Worm (Caenorhabditis elegans) whole organism, L4 larva: Measurements from ENCODE around the gene sams-5.
A peak's percentile ranks its signal among the peaks of the same experiment; 100 is the strongest.

Experiments
- D1046.2 ChIP-seq: fragments of 200-800 bp; sonication (Bioruptor generic); IDR thresholded peaks from 2 replicates; pipeline ENCODE4 v1.3.6; 2022; ENCODE audit warnings: missing genetic modification characterization, missing compliant biosample characterization
- F26F4.8 ChIP-seq: fragments of 200-800 bp; sonication (Bioruptor generic); conservative IDR thresholded peaks from 2 replicates; pipeline ENCODE4 v1.3.6; 2022; ENCODE audit warnings: missing genetic modification characterization, missing compliant biosample characterization
- R02D3.7 ChIP-seq: fragments of 150-350 bp; sonication (generic microtip); optimal IDR thresholded peaks from 3 replicates; lab custom pipeline; 2014; ENCODE audit warnings: missing biosample characterization, missing genetic modification characterization
- Y105C5A.15 ChIP-seq: fragments of 200-800 bp; sonication (Bioruptor generic); IDR thresholded peaks from 2 replicates; pipeline ENCODE4 v1.3.6; 2022; ENCODE audit warnings: missing genetic modification characterization, missing compliant biosample characterization
- Y48G9A.11 ChIP-seq: fragments of 200-800 bp; sonication (Bioruptor generic); IDR thresholded peaks from 2 replicates; pipeline ENCODE4 v1.3.6; 2022; ENCODE audit warnings: missing genetic modification reagents, missing genetic modification characterization, missing compliant biosample characterization
- Y5F2A.4 ChIP-seq: fragments of 200-800 bp; sonication (Bioruptor generic); optimal IDR thresholded peaks from 2 replicates; lab custom pipeline; 2018; ENCODE audit warnings: mild to moderate bottlenecking, missing genetic modification characterization, missing compliant biosample characterization
- ZK337.2 ChIP-seq: fragments of 200-800 bp; sonication (Bioruptor generic); IDR thresholded peaks from 2 replicates; pipeline ENCODE4 v1.3.6; 2022; ENCODE audit warnings: missing genetic modification reagents, missing genetic modification characterization, missing compliant biosample characterization
- aha-1 ChIP-seq: fragments of 150-350 bp; peaks from one replicate; lab custom pipeline; 2014; ENCODE audit warnings: missing biosample characterization, missing genetic modification characterization
- ceh-44 ChIP-seq: fragments of 200-800 bp; sonication (Bioruptor generic); IDR thresholded peaks from 2 replicates; pipeline ENCODE4 v1.3.6; 2022; ENCODE audit warnings: missing genetic modification reagents, missing genetic modification characterization, missing compliant biosample characterization
- ceh-62 ChIP-seq: sonication (generic microtip); optimal IDR thresholded peaks from 2 replicates; lab custom pipeline; 2017; ENCODE audit warnings: missing biosample characterization, missing genetic modification characterization
- ces-1 ChIP-seq: fragments of 150-350 bp; sonication (generic microtip); optimal IDR thresholded peaks from 4 replicates; lab custom pipeline; 2014; ENCODE audit warnings: missing biosample characterization, missing genetic modification reagents, missing genetic modification characterization
- cey-2 ChIP-seq: sonication (generic microtip); optimal IDR thresholded peaks from 3 replicates; lab custom pipeline; 2017; ENCODE audit warnings: missing genetic modification characterization, mild to moderate bottlenecking, missing compliant biosample characterization, antibody characterized with exemption, borderline replicate concordance; ENCODE audit not compliant: insufficient read depth
- daf-12 ChIP-seq: fragments of 150-350 bp; optimal IDR thresholded peaks from 2 replicates; lab custom pipeline; 2014; ENCODE audit warnings: missing biosample characterization, missing genetic modification reagents, missing genetic modification characterization
- daf-8 ChIP-seq: fragments of 200-800 bp; sonication (Bioruptor generic); IDR thresholded peaks from 2 replicates; pipeline ENCODE4 v1.3.6; 2022; ENCODE audit warnings: missing genetic modification characterization, missing compliant biosample characterization
- dpl-1 ChIP-seq: fragments of 150-350 bp; optimal IDR thresholded peaks from 2 replicates; lab custom pipeline; 2014; ENCODE audit warnings: missing biosample characterization, missing genetic modification reagents, missing genetic modification characterization
- duxl-1 ChIP-seq: sonication (generic microtip); optimal IDR thresholded peaks from 2 replicates; lab custom pipeline; 2016; ENCODE audit warnings: mild to moderate bottlenecking, missing genetic modification characterization, moderate library complexity, missing compliant biosample characterization; ENCODE audit not compliant: poor library complexity
- egl-27 ChIP-seq: sonication (generic microtip); optimal IDR thresholded peaks from 3 replicates; lab custom pipeline; 2017; ENCODE audit warnings: missing biosample characterization, missing genetic modification reagents, missing genetic modification characterization
- hmg-1.1 ChIP-seq: fragments of 200-800 bp; sonication (Bioruptor generic); IDR thresholded peaks from 2 replicates; pipeline ENCODE4 v1.3.6; 2022; ENCODE audit warnings: missing genetic modification reagents, missing genetic modification characterization, missing compliant biosample characterization
- lim-7 ChIP-seq: fragments of 200-800 bp; sonication (Bioruptor generic); IDR thresholded peaks from 2 replicates; pipeline ENCODE4 v1.3.6; 2022; ENCODE audit warnings: missing genetic modification characterization, missing compliant biosample characterization
- mdl-1 ChIP-seq, 2 experiments: fragments of 150-350 bp in 1 of 2; sonication (generic microtip) in 1 of 2; optimal IDR thresholded peaks; 2 replicates each; lab custom pipeline; 2014 to 2017; ENCODE audit warnings: missing biosample characterization in 2 of 2, missing genetic modification characterization in 2 of 2
- nhr-10 ChIP-seq: fragments of 150-350 bp; optimal IDR thresholded peaks from 2 replicates; lab custom pipeline; 2014; ENCODE audit warnings: missing biosample characterization, missing genetic modification characterization
- nhr-102 ChIP-seq: sonication (generic microtip); optimal IDR thresholded peaks from 2 replicates; lab custom pipeline; 2016; ENCODE audit warnings: mild to moderate bottlenecking, missing genetic modification characterization, moderate library complexity, missing compliant biosample characterization
- nhr-48 ChIP-seq: sonication (generic microtip); optimal IDR thresholded peaks from 2 replicates; lab custom pipeline; 2016; ENCODE audit warnings: mild to moderate bottlenecking, missing genetic modification characterization, missing compliant biosample characterization
- pha-4 ChIP-seq, 2 experiments: fragments of 150-350 bp in 1 of 2; fragments of 200-800 bp in 1 of 2; sonication (Bioruptor generic) in 1 of 2; IDR thresholded peaks in 1 of 2; optimal IDR thresholded peaks in 1 of 2; 2 replicates each; pipeline versions ENCODE4 v1.3.6 to Lab custom; 2014 to 2022; ENCODE audit warnings: missing genetic modification characterization in 2 of 2, missing genetic modification reagents in 2 of 2, missing biosample characterization in 1 of 2, missing compliant biosample characterization in 1 of 2
- php-3 ChIP-seq: fragments of 200-800 bp; sonication (Bioruptor generic); IDR thresholded peaks from 2 replicates; pipeline ENCODE4 v1.3.6; 2022; ENCODE audit warnings: missing genetic modification reagents, missing genetic modification characterization, missing compliant biosample characterization
- pqm-1 ChIP-seq: sonication (generic microtip); optimal IDR thresholded peaks from 2 replicates; lab custom pipeline; 2017; ENCODE audit warnings: missing biosample characterization, missing genetic modification characterization
- sdz-12 ChIP-seq: fragments of 200-800 bp; sonication (Bioruptor generic); optimal IDR thresholded peaks from 2 replicates; lab custom pipeline; 2018; ENCODE audit warnings: mild to moderate bottlenecking, missing genetic modification characterization, missing compliant biosample characterization
- spr-3 ChIP-seq: fragments of 200-800 bp; sonication (Bioruptor generic); optimal IDR thresholded peaks from 2 replicates; lab custom pipeline; 2018; ENCODE audit warnings: mild to moderate bottlenecking, missing genetic modification characterization, missing compliant biosample characterization
- unc-130 ChIP-seq: sonication (generic microtip); optimal IDR thresholded peaks from 2 replicates; lab custom pipeline; 2016; ENCODE audit warnings: missing genetic modification reagents, missing genetic modification characterization, missing compliant biosample characterization
- unc-39 ChIP-seq: sonication (generic microtip); optimal IDR thresholded peaks from 2 replicates; lab custom pipeline; 2017; ENCODE audit warnings: missing biosample characterization, missing genetic modification characterization
- unc-62 ChIP-seq, 3 experiments: fragments of 150-350 bp in 1 of 3; sonication (generic microtip); optimal IDR thresholded peaks in 2 of 3; peaks in 1 of 3; 1 replicate in 1 of 3; 2 replicates in 2 of 3; lab custom pipeline; 2014 to 2017; ENCODE audit warnings: missing biosample characterization in 3 of 3, missing genetic modification characterization in 3 of 3, missing genetic modification reagents in 3 of 3, missing genotype in 1 of 3
- zag-1 ChIP-seq: fragments of 150-350 bp; optimal IDR thresholded peaks from 2 replicates; lab custom pipeline; 2014; ENCODE audit warnings: missing biosample characterization, missing genetic modification characterization
- zfp-2 ChIP-seq: sonication (generic microtip); optimal IDR thresholded peaks from 2 replicates; lab custom pipeline; 2016; ENCODE audit warnings: mild to moderate bottlenecking, missing genetic modification characterization, missing compliant biosample characterization
- zip-11 ChIP-seq: fragments of 200-800 bp; sonication (Bioruptor generic); IDR thresholded peaks from 2 replicates; pipeline ENCODE4 v1.3.6; 2022; ENCODE audit warnings: missing genetic modification characterization, missing compliant biosample characterization

Gene sams-5

ce11 chrIV:6269346-6269745 lies 10.0 kb downstream of the sams-5 start, which contains the start of gene srv-30:
Gene srv-30 (minus strand): TSS chrIV:6269446.
- TF ChIP-seq unc-62 (GFP tag; optimal IDR thresholded peaks at IDR 0.05 in 1 of 2; lab: Kevin White, UChicago) (peak in 1 of 2 experiments; percentile 42), unc-62 (tag; optimal IDR thresholded peaks at IDR 0.05; lab: Kevin White, UChicago) (no peak), nhr-10 (tag; lab: Kevin White, UChicago) (no peak), D1046.2 (GFP tag; lab: Robert Waterston, UW) (no peak), duxl-1 (tag; lab: Kevin White, UChicago) (no peak), egl-27 (tag; lab: Kevin White, UChicago) (no peak), ZK337.2 (GFP tag; lab: Robert Waterston, UW) (no peak), spr-3 (GFP tag; lab: Kevin White, UChicago) (no peak), pqm-1 (tag; lab: Kevin White, UChicago) (no peak), cey-2 (tag; lab: Kevin White, UChicago) (no peak)
- TF ChIP-seq, all 104 proteins: peak for 1

ce11 chrIV:6266499-6266898 lies 12.8 kb downstream of the sams-5 start, which contains the start of gene srv-29:
Gene srv-29 (minus strand): TSS chrIV:6266599.
- no peak for TF ChIP-seq ceh-62
- TF ChIP-seq ces-1 (GFP tag; lab: Kevin White, UChicago) = no peak
- TF ChIP-seq pha-4 (GFP tag; IDR thresholded peaks at IDR 0.05; lab: Robert Waterston, UW) = no peak
- no peak for TF ChIP-seq pha-4 (tag; optimal IDR thresholded peaks at IDR 0.05; lab: Kevin White, UChicago)
- TF ChIP-seq unc-130 (GFP tag; lab: Kevin White, UChicago) = no peak
- TF ChIP-seq unc-39 = no peak
- TF ChIP-seq Y48G9A.11 = no peak
- no peak for TF ChIP-seq hmg-1.1
- TF ChIP-seq F26F4.8 = no peak

ce11 chrIV:6263244-6263643 lies 16.1 kb downstream of the sams-5 start, which contains the start of gene srv-28:
Gene srv-28 (minus strand): TSS chrIV:6263344.
- peak in 1 of 2 experiments; percentile 33 for TF ChIP-seq unc-62 (GFP tag; optimal IDR thresholded peaks at IDR 0.05 in 1 of 2; lab: Kevin White, UChicago)
- TF ChIP-seq unc-62 (tag; optimal IDR thresholded peaks at IDR 0.05; lab: Kevin White, UChicago) = no peak
- TF ChIP-seq ceh-44 = no peak
- TF ChIP-seq dpl-1 (GFP tag; lab: Kevin White, UChicago) = no peak
- peak; percentile 7 for TF ChIP-seq aha-1 (tag; lab: Kevin White, UChicago)
- no peak for TF ChIP-seq unc-39

- TF ChIP-seq ces-1 (GFP tag; lab: Kevin White, UChicago) = no peak
- no peak for TF ChIP-seq daf-12
- TF ChIP-seq Y5F2A.4 (GFP tag; lab: Kevin White, UChicago) = no peak
- no peak for TF ChIP-seq lim-7 (GFP tag; lab: Robert Waterston, UW)
- TF ChIP-seq ZK337.2 (GFP tag; lab: Robert Waterston, UW) = no peak
- TF ChIP-seq php-3 = no peak
- no peak for TF ChIP-seq ceh-44
- no peak for TF ChIP-seq aha-1 (tag; lab: Kevin White, UChicago)
- no peak for TF ChIP-seq nhr-102 (tag; lab: Kevin White, UChicago)
- TF ChIP-seq nhr-48 = no peak
- TF ChIP-seq Y105C5A.15 (GFP tag; lab: Robert Waterston, UW) = no peak
- TF ChIP-seq zfp-2 (tag; lab: Kevin White, UChicago) = no peak
- no peak for TF ChIP-seq R02D3.7 (tag; lab: Kevin White, UChicago)
- no peak for TF ChIP-seq sdz-12
- no peak for TF ChIP-seq zag-1 (tag; lab: Kevin White, UChicago)
- TF ChIP-seq mdl-1 (tag; optimal IDR thresholded peaks at IDR 0.05; lab: Kevin White, UChicago) = no peak
- TF ChIP-seq pha-4 (GFP tag; IDR thresholded peaks at IDR 0.05; lab: Robert Waterston, UW) = no peak
- TF ChIP-seq pha-4 (tag; optimal IDR thresholded peaks at IDR 0.05; lab: Kevin White, UChicago) = no peak
- TF ChIP-seq daf-8 (GFP tag; lab: Robert Waterston, UW) = no peak
- TF ChIP-seq zip-11 = no peak
These were observed 19.6 kb downstream of the sams-5 start, which contains the start of gene nlp-16 for ce11 chrIV:6259732-6260131. Gene nlp-16 (minus strand): TSS chrIV:6259832.
